Worm (Caenorhabditis elegans) whole organism, young adult: ENCODE data around the gene srw-86.

Source experiments
- C06A6.2 ChIP-seq: fragments of 200-800 bp; sonication (Bioruptor generic); conservative IDR thresholded peaks from 2 replicates; pipeline ENCODE4 v1.3.6; 2022; ENCODE audit warnings: missing genetic modification characterization, missing compliant biosample characterization
- D2030.7 ChIP-seq: fragments of 200-800 bp; sonication (Bioruptor generic); IDR thresholded peaks from 2 replicates; pipeline ENCODE4 v1.3.6; 2022; ENCODE audit warnings: missing genetic modification reagents, missing genetic modification characterization, missing compliant biosample characterization
- K11D2.4 ChIP-seq: fragments of 200-800 bp; sonication (Bioruptor generic); IDR thresholded peaks from 2 replicates; pipeline ENCODE4 v1.3.6; 2022; ENCODE audit warnings: missing genetic modification reagents, missing genetic modification characterization, missing compliant biosample characterization
- ZK185.1 ChIP-seq: sonication (generic microtip); optimal IDR thresholded peaks from 2 replicates; lab custom pipeline; 2016; ENCODE audit warnings: mild to moderate bottlenecking, missing genetic modification characterization, missing compliant biosample characterization; ENCODE audit not compliant: poor library complexity, severe bottlenecking
- akir-1 ChIP-seq: fragments of 200-800 bp; sonication (Bioruptor generic); optimal IDR thresholded peaks from 2 replicates; lab custom pipeline; 2018; ENCODE audit warnings: mild to moderate bottlenecking, missing genetic modification characterization, moderate library complexity, missing compliant biosample characterization
- aptf-2 ChIP-seq: fragments of 200-800 bp; sonication (Bioruptor generic); conservative IDR thresholded peaks from 2 replicates; pipeline ENCODE4 v1.3.6; 2022; ENCODE audit warnings: missing genetic modification reagents, missing genetic modification characterization, missing compliant biosample characterization
- atf-7 ChIP-seq: sonication (generic microtip); optimal IDR thresholded peaks from 2 replicates; lab custom pipeline; 2017; ENCODE audit warnings: mild to moderate bottlenecking, missing genetic modification characterization, missing compliant biosample characterization
- attf-3 ChIP-seq: fragments of 200-800 bp; sonication (Bioruptor generic); conservative IDR thresholded peaks from 2 replicates; pipeline ENCODE4 v1.3.6; 2022; ENCODE audit warnings: missing genetic modification reagents, missing genetic modification characterization, missing compliant biosample characterization
- bed-2 ChIP-seq: fragments of 200-800 bp; sonication (Bioruptor generic); IDR thresholded peaks from 2 replicates; pipeline ENCODE4 v1.3.6; 2022; ENCODE audit warnings: missing genetic modification reagents, missing genetic modification characterization, missing compliant biosample characterization
- ceh-100 ChIP-seq: fragments of 200-800 bp; sonication (Bioruptor generic); IDR thresholded peaks from 2 replicates; pipeline ENCODE4 v1.3.6; 2022; ENCODE audit warnings: missing genetic modification reagents, missing genetic modification characterization, missing compliant biosample characterization
- ceh-40 ChIP-seq: fragments of 200-800 bp; sonication (Bioruptor generic); IDR thresholded peaks from 2 replicates; pipeline ENCODE4 v1.3.6; 2022; ENCODE audit warnings: missing genetic modification characterization, missing compliant biosample characterization
- ceh-91 ChIP-seq: fragments of 200-800 bp; sonication (Bioruptor generic); IDR thresholded peaks from 2 replicates; pipeline ENCODE4 v1.3.6; 2022; ENCODE audit warnings: missing genetic modification reagents, missing genetic modification characterization, missing compliant biosample characterization
- dpff-1 ChIP-seq: sonication (generic microtip); optimal IDR thresholded peaks from 2 replicates; lab custom pipeline; 2017; ENCODE audit warnings: mild to moderate bottlenecking, missing genetic modification characterization, missing compliant biosample characterization
- dpl-1 ChIP-seq: fragments of 150-350 bp; optimal IDR thresholded peaks from 2 replicates; lab custom pipeline; 2014; ENCODE audit warnings: missing biosample characterization, missing genetic modification reagents, missing genetic modification characterization
- ets-4 ChIP-seq: fragments of 200-800 bp; sonication (Bioruptor generic); optimal IDR thresholded peaks from 2 replicates; lab custom pipeline; 2018; ENCODE audit warnings: mild to moderate bottlenecking, missing genetic modification characterization, missing compliant biosample characterization
- gei-17 ChIP-seq: fragments of 200-800 bp; sonication (Bioruptor generic); optimal IDR thresholded peaks from 2 replicates; lab custom pipeline; 2018; ENCODE audit warnings: mild to moderate bottlenecking, missing genetic modification characterization, missing compliant biosample characterization
- hlh-12 ChIP-seq: sonication (generic microtip); optimal IDR thresholded peaks from 2 replicates; lab custom pipeline; 2016; ENCODE audit warnings: missing genetic modification characterization, missing compliant biosample characterization
- hmg-1.2 ChIP-seq: fragments of 200-800 bp; sonication (Bioruptor generic); IDR thresholded peaks from 2 replicates; pipeline ENCODE4 v1.3.6; 2022; ENCODE audit warnings: missing genetic modification reagents, missing genetic modification characterization, missing compliant biosample characterization
- hrde-1 ChIP-seq: sonication (generic microtip); optimal IDR thresholded peaks from 2 replicates; lab custom pipeline; 2016; ENCODE audit warnings: missing genetic modification characterization, mild to moderate bottlenecking, missing compliant biosample characterization, moderate library complexity, missing genotype, missing genetic modification reagents, borderline replicate concordance
- lin-26 ChIP-seq: fragments of 200-800 bp; sonication (Bioruptor generic); IDR thresholded peaks from 2 replicates; pipeline ENCODE4 v1.3.6; 2022; ENCODE audit warnings: missing genetic modification reagents, missing genetic modification characterization, missing compliant biosample characterization
- lin-35 ChIP-seq, 3 experiments: fragments of 150-350 bp in 2 of 3; sonication (generic microtip) in 1 of 3; optimal IDR thresholded peaks; 2 replicates each; lab custom pipeline; 2014 to 2018; ENCODE audit warnings: missing biosample characterization in 3 of 3, missing genetic modification characterization in 3 of 3, missing genetic modification reagents in 3 of 3
- lsy-27 ChIP-seq: sonication (generic microtip); optimal IDR thresholded peaks from 2 replicates; lab custom pipeline; 2017; ENCODE audit warnings: missing genetic modification characterization, mild to moderate bottlenecking, missing compliant biosample characterization, antibody characterized with exemption, missing genotype, borderline replicate concordance; ENCODE audit not compliant: insufficient read depth
- mxl-1 ChIP-seq: sonication (generic microtip); optimal IDR thresholded peaks from 2 replicates; lab custom pipeline; 2016; ENCODE audit warnings: missing genetic modification characterization, missing compliant biosample characterization
- nhr-120 ChIP-seq: fragments of 200-800 bp; sonication (Bioruptor generic); IDR thresholded peaks from 2 replicates; pipeline ENCODE4 v1.3.6; 2022; ENCODE audit warnings: missing genetic modification characterization, missing compliant biosample characterization
- nhr-179 ChIP-seq: sonication (generic microtip); optimal IDR thresholded peaks from 2 replicates; lab custom pipeline; 2016; ENCODE audit warnings: mild to moderate bottlenecking, missing genetic modification characterization, missing compliant biosample characterization
- rcor-1 ChIP-seq: fragments of 200-800 bp; sonication (Bioruptor generic); IDR thresholded peaks from 2 replicates; pipeline ENCODE4 v1.3.6; 2022; ENCODE audit warnings: missing genetic modification reagents, missing genetic modification characterization, missing compliant biosample characterization
- repo-1 ChIP-seq: sonication (generic microtip); optimal IDR thresholded peaks from 2 replicates; lab custom pipeline; 2017; ENCODE audit warnings: mild to moderate bottlenecking, missing genetic modification characterization, missing compliant biosample characterization
- sea-2 ChIP-seq: fragments of 200-800 bp; sonication (Bioruptor generic); IDR thresholded peaks from 2 replicates; pipeline ENCODE4 v1.3.6; 2022; ENCODE audit warnings: missing genetic modification characterization, missing compliant biosample characterization
- snpc-1.1 ChIP-seq: sonication (generic microtip); optimal IDR thresholded peaks from 2 replicates; lab custom pipeline; 2017; ENCODE audit warnings: missing genetic modification characterization, mild to moderate bottlenecking, missing compliant biosample characterization, antibody characterized with exemption, moderate library complexity, missing genotype, missing genetic modification reagents; ENCODE audit not compliant: insufficient read depth
- snpc-1.3 ChIP-seq: sonication (generic microtip); optimal IDR thresholded peaks from 2 replicates; lab custom pipeline; 2017; ENCODE audit warnings: missing genetic modification characterization, mild to moderate bottlenecking, missing compliant biosample characterization, antibody characterized with exemption, moderate library complexity, missing genotype, missing genetic modification reagents; ENCODE audit not compliant: insufficient read depth
- snpc-3.4 ChIP-seq: sonication (generic microtip); optimal IDR thresholded peaks from 2 replicates; lab custom pipeline; 2017; ENCODE audit warnings: missing genetic modification characterization, mild to moderate bottlenecking, missing compliant biosample characterization, antibody characterized with exemption, moderate library complexity, missing genotype, missing genetic modification reagents
- tbp1 ChIP-seq: fragments of 200-800 bp; sonication (Bioruptor generic); optimal IDR thresholded peaks from 2 replicates; lab custom pipeline; 2018; ENCODE audit warnings: mild to moderate bottlenecking, missing genetic modification characterization, missing compliant biosample characterization
- unc-130 ChIP-seq: sonication (generic microtip); optimal IDR thresholded peaks from 2 replicates; lab custom pipeline; 2016; ENCODE audit warnings: missing genetic modification reagents, missing genetic modification characterization, missing compliant biosample characterization
- unc-62 ChIP-seq: fragments of 150-350 bp; optimal IDR thresholded peaks from 2 replicates; lab custom pipeline; 2014; ENCODE audit warnings: missing biosample characterization, missing genetic modification reagents, missing genetic modification characterization
- zfh-2 ChIP-seq: fragments of 200-800 bp; sonication (Bioruptor generic); conservative IDR thresholded peaks from 2 replicates; pipeline ENCODE4 v1.3.6; 2022; ENCODE audit warnings: missing genetic modification reagents, missing genetic modification characterization, missing compliant biosample characterization
- zim-3 ChIP-seq: sonication (generic microtip); optimal IDR thresholded peaks from 2 replicates; lab custom pipeline; 2017; ENCODE audit warnings: mild to moderate bottlenecking, missing genetic modification characterization, moderate library complexity, missing compliant biosample characterization

The srw-86 gene

DNA sequence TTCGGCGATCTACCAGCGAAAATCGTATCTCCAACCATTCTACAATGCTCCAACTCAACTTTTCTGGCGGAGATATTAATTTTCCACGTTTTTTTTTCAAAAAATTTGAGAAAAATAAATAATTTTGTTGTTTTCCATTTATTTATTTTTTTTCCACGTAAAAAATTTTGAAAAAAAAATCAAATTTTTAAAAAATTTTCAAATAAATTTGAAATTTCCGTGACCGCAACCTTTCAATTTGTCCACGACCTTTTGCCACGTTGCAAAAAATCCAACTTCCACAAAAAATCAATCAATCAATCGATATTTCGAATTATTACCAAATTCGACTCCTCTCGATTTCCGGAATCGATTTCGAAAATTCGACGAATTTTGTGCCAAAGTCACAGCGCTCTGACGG, 29.3 kb downstream of the srw-86 start, which contains the start of gene Y43F8A.2:
Gene Y43F8A.2 (plus strand): TSS at position 301 of the 400 bp plus-strand sequence.
- TF ChIP-seq nhr-179 (tag; lab: Kevin White, UChicago) (no peak), hmg-1.2 (GFP tag; lab: Robert Waterston, UW) (no peak), unc-130 (GFP tag; lab: Kevin White, UChicago) (no peak), C06A6.2 (no peak), ets-4 (no peak), rcor-1 (GFP tag; lab: Robert Waterston, UW) (no peak), repo-1 (tag; lab: Kevin White, UChicago) (no peak), snpc-3.4 (tag; lab: Kevin White, UChicago) (no peak), zim-3 (tag; lab: Kevin White, UChicago) (no peak), hlh-12 (no peak), unc-62 (GFP tag; lab: Kevin White, UChicago) (no peak), lin-35 (GFP tag; optimal IDR thresholded peaks at IDR 0.05; lab: Kevin White, UChicago) (no peak), ceh-100 (GFP tag; lab: Robert Waterston, UW) (no peak), ZK185.1 (tag; lab: Kevin White, UChicago) (no peak), akir-1 (no peak), bed-2 (no peak), snpc-1.3 (no peak)

DNA sequence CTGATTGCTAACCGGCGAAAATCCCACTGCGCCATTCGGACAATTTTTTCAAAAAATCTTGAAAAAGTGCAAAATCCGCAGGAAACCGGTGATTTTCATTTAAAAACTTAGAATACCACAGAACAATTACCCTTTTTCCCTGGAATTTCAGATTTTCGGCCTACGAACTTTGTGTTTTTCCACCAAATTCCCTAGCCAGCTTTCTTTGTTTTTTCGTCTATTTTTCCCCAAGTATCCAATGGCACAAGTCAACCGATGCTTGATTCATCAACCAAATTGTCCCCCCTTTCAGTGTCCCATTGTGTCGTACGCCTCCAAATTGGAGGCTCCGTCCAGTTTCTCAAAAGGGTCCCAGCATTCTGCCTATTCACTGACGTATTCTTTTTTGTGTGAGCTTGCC, 30.3 kb downstream of the srw-86 start, which contains the start of gene Y43F8A.1:
Gene Y43F8A.1 (plus strand): TSS at position 301 of the 400 bp plus-strand sequence.
- TF ChIP-seq hrde-1 (tag; lab: Kevin White, UChicago) (no peak), dpl-1 (GFP tag; lab: Kevin White, UChicago) (no peak), lin-26 (GFP tag; lab: Robert Waterston, UW) (no peak)

DNA sequence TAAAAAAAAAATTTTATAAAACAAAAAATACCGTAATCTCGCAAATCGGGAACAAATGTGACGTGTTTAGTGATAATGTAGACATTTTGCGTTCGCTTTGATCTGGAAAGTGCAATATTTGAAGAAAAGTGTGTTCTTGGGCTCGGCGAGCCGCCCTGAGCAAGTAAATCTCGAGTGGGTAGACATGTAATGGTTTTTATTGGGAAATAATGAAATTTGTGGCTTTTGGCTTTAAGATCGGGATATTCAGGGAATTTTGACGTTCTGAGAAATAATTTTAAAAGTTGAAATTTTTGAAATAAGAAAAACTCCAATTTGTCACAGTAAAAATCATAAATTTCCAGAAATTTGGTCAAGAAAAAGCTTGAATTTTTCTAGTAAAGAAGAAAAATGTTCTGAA, 38.0 kb downstream of the srw-86 start, which contains the start of gene C14B4.2:
Gene C14B4.2 (minus strand): TSS at position 101 of the 400 bp plus-strand sequence.
- TF ChIP-seq nhr-120 (GFP tag; lab: Robert Waterston, UW) = no peak
- no peak for TF ChIP-seq atf-7
- TF ChIP-seq K11D2.4 = no peak
- no peak for TF ChIP-seq gei-17 (GFP tag; lab: Kevin White, UChicago)
- TF ChIP-seq snpc-1.1 (tag; lab: Kevin White, UChicago) = no peak
- TF ChIP-seq D2030.7 (GFP tag; lab: Robert Waterston, UW) = no peak
- TF ChIP-seq tbp1 = no peak
- TF ChIP-seq attf-3 (GFP tag; lab: Robert Waterston, UW) = no peak
- TF ChIP-seq ceh-100 (GFP tag; lab: Robert Waterston, UW) = no peak
- no peak for TF ChIP-seq lsy-27 (tag; lab: Kevin White, UChicago)
- TF ChIP-seq ceh-91 (GFP tag; lab: Robert Waterston, UW) = no peak
- no peak for TF ChIP-seq aptf-2 (GFP tag; lab: Robert Waterston, UW)
- TF ChIP-seq unc-62 (GFP tag; lab: Kevin White, UChicago) = no peak
- no peak for TF ChIP-seq mxl-1 (tag; lab: Kevin White, UChicago)
- no peak for TF ChIP-seq unc-130 (GFP tag; lab: Kevin White, UChicago)
- TF ChIP-seq sea-2 (GFP tag; lab: Robert Waterston, UW) = no peak
- no peak for TF ChIP-seq dpff-1 (tag; lab: Kevin White, UChicago)

DNA sequence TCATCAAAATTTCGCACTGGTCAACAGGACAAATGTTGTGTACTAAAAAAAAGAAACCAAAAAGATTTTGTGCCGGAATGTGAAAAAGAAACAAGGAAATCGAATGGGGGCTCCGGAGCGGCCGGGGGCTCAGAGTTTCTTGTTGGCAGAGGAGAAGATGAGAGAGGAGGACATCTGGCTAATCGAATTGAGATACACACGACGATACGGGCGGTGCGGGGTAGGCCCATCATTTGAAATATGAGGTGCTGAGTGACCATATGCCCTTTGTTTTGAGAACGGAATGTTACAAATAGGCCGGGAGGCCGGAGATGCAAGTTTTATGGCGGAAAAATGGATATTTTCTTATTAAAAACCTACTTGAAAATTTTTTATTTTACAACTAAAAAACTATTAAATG, 42.5 kb downstream of the srw-86 start:
- TF ChIP-seq zfh-2 (GFP tag; lab: Robert Waterston, UW) (0 out of 2 replicates have a peak, but pooled peaks have one; percentile 39), ceh-40 (GFP tag; lab: Robert Waterston, UW) (no peak)
